Worm (Caenorhabditis elegans): ENCODE data around the gene str-30.

ce11 chrV:3768270-3768669 lies 43.4 kb downstream of the str-30 start, which contains the start of gene R08E5.4:
- TF ChIP-seq ceh-62 (tag; optimal IDR thresholded peaks at IDR 0.05), result no peak
- TF ChIP-seq snpc-4 (tag; optimal IDR thresholded peaks at IDR 0.05), result no peak
- TF ChIP-seq lin-38 (GFP tag; IDR thresholded peaks at IDR 0.05), result no peak
- TF ChIP-seq unc-62 (GFP tag; optimal IDR thresholded peaks at IDR 0.05 in 1 of 2), result no peak
- no peak for TF ChIP-seq unc-62 (tag; optimal IDR thresholded peaks at IDR 0.05)
- no peak for TF ChIP-seq mep-1 (tag; optimal IDR thresholded peaks at IDR 0.05)
- no peak for TF ChIP-seq lsy-2 (tag; optimal IDR thresholded peaks at IDR 0.05)
- no peak for TF ChIP-seq ama-1 (optimal IDR thresholded peaks at IDR 0.05)
- no peak for TF ChIP-seq unc-130 (GFP tag; optimal IDR thresholded peaks at IDR 0.05)
